Worm (Caenorhabditis elegans): ENCODE data around the gene ltd-1.

DNA sequence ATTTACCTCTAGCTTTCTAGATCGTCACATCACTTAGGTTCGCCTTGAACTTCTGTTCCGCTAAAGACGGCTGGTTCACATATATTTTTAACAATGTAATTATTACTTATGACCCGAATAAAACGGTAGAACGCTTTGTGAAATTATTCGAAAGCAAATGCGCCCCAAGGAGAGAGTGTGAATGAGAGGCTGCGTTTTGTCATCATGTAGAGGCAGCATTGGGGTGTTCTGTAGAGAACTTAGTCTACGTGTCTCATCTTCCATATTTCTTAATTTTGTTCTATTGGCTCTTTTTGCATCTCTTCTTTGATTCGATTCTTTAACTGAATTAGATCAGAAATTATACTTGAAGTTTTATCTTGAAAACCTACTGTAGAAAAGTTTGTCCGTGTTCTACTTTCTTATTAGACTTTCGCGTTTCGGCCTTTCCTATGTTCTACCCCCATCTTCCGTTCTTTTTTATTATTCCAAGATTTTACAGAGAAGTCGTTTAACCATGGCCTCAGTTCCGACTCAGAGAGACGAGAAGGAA is 45.5 kb upstream of the ltd-1 start, which contains the start of gene cdc-48.2:
- TF ChIP-seq mep-1 (tag; optimal IDR thresholded peaks at IDR 0.05) (no peak), egl-27 (tag; optimal IDR thresholded peaks at IDR 0.05) (no peak), nhr-111 (GFP tag; optimal IDR thresholded peaks at IDR 0.05) (no peak), zfp-2 (tag; optimal IDR thresholded peaks at IDR 0.05) (no peak)
